Worm (Caenorhabditis elegans) whole organism, early embryonic: ENCODE results near the gene lab-2.

Source experiments
- B0310.2 ChIP-seq: sonication (generic microtip); optimal IDR thresholded peaks from 2 replicates; lab custom pipeline; 2016; ENCODE audit warnings: mild to moderate bottlenecking, missing genetic modification characterization, missing compliant biosample characterization
- F13C5.2 ChIP-seq: sonication (generic microtip); optimal IDR thresholded peaks from 2 replicates; lab custom pipeline; 2017; ENCODE audit warnings: mild to moderate bottlenecking, missing genetic modification characterization, inconsistent platforms, missing compliant biosample characterization
- aly-1 ChIP-seq: sonication (generic microtip); optimal IDR thresholded peaks from 2 replicates; lab custom pipeline; 2016; ENCODE audit warnings: missing genetic modification characterization, missing compliant biosample characterization
- ama-1 ChIP-seq: fragments of 150-350 bp; optimal IDR thresholded peaks from 2 replicates; lab custom pipeline; 2014
- ceh-13 ChIP-seq: fragments of 200-800 bp; sonication (Bioruptor generic); optimal IDR thresholded peaks from 2 replicates; lab custom pipeline; 2018; ENCODE audit warnings: mild to moderate bottlenecking, missing genetic modification characterization, missing compliant biosample characterization
- ceh-36 ChIP-seq: sonication (generic microtip); optimal IDR thresholded peaks from 2 replicates; lab custom pipeline; 2016; ENCODE audit warnings: missing genetic modification characterization, inconsistent platforms, missing compliant biosample characterization
- ets-7 ChIP-seq: sonication (generic microtip); optimal IDR thresholded peaks from 2 replicates; lab custom pipeline; 2016; ENCODE audit warnings: missing genotype, missing genetic modification characterization, missing compliant biosample characterization
- flt-1 ChIP-seq: fragments of 200-800 bp; sonication (Bioruptor generic); IDR thresholded peaks from 2 replicates; pipeline ENCODE4 v1.3.6; 2022; ENCODE audit warnings: missing genetic modification characterization, missing compliant biosample characterization
- hmbx-1 ChIP-seq: sonication (generic microtip); optimal IDR thresholded peaks from 2 replicates; lab custom pipeline; 2016; ENCODE audit warnings: mild to moderate bottlenecking, missing genetic modification characterization, missing compliant biosample characterization
- hmg-4 ChIP-seq: fragments of 200-800 bp; sonication (Bioruptor generic); optimal IDR thresholded peaks from 2 replicates; lab custom pipeline; 2018; ENCODE audit warnings: mild to moderate bottlenecking, missing genetic modification characterization, missing compliant biosample characterization
- hnd-1 ChIP-seq: sonication (generic microtip); optimal IDR thresholded peaks from 2 replicates; lab custom pipeline; 2016; ENCODE audit warnings: missing genetic modification characterization, missing compliant biosample characterization
- pes-1 ChIP-seq: fragments of 200-800 bp; sonication (Bioruptor generic); IDR thresholded peaks from 2 replicates; pipeline ENCODE4 v1.3.6; 2022; ENCODE audit warnings: missing genetic modification reagents, missing genetic modification characterization, missing compliant biosample characterization
- scrt-1 ChIP-seq: fragments of 200-800 bp; sonication (Bioruptor generic); IDR thresholded peaks from 2 replicates; pipeline ENCODE4 v1.3.6; 2022; ENCODE audit warnings: missing genetic modification characterization, missing compliant biosample characterization
- sea-1 ChIP-seq: fragments of 200-800 bp; sonication (Bioruptor generic); conservative IDR thresholded peaks from 2 replicates; pipeline ENCODE4 v1.3.6; 2022; ENCODE audit warnings: missing genetic modification characterization, missing compliant biosample characterization
- tbx-11 ChIP-seq: fragments of 200-800 bp; sonication (Bioruptor generic); IDR thresholded peaks from 2 replicates; pipeline ENCODE4 v1.3.6; 2022; ENCODE audit warnings: missing genetic modification characterization, missing compliant biosample characterization
- tbx-37 ChIP-seq: fragments of 200-800 bp; sonication (Bioruptor generic); conservative IDR thresholded peaks from 2 replicates; pipeline ENCODE4 v1.3.6; 2022; ENCODE audit warnings: missing genetic modification reagents, missing genetic modification characterization, missing compliant biosample characterization
- tra-4 ChIP-seq: sonication (generic microtip); optimal IDR thresholded peaks from 2 replicates; lab custom pipeline; 2017; ENCODE audit warnings: missing genetic modification characterization, missing compliant biosample characterization

Gene lab-2

DNA sequence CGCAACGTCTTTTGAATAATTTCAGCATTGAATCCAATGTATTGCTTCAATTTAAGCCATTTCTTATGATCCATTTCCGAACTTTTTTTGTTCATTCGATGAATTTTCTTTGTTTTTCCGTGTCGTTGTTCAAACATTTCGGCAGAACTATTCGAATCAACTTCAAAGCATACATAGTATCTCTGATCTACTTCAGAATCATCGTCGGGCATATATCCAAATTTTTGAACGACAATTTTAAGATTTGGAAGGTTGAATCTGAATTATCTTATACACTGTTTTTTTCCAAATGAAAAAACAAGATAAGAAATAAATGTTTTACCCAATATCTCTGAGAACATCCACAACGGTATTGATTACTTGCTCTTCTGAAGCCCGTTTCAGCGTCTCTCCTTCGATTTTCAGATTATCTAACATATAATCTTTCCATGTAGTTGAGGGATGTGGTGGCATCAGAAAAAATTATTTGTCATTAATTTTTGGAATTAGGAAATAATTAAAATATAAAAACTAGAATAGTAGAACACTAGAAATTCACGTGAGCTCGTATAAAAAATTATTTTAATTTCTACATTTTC, at the start of gene lab-2:
Gene lab-2 (minus strand): TSS at position 453 of the 578 bp plus-strand sequence.
- TF ChIP-seq scrt-1 (GFP tag; lab: Robert Waterston, UW) = no peak
- no peak for TF ChIP-seq ceh-13
- TF ChIP-seq hnd-1 (tag; lab: Kevin White, UChicago) = no peak
- no peak for TF ChIP-seq tbx-37 (GFP tag; lab: Robert Waterston, UW)
- TF ChIP-seq ceh-36 (tag; lab: Kevin White, UChicago) = no peak
- no peak for TF ChIP-seq hmbx-1 (tag; lab: Kevin White, UChicago)
- TF ChIP-seq sea-1 (GFP tag; lab: Robert Waterston, UW) = no peak
- TF ChIP-seq pes-1 (GFP tag; lab: Robert Waterston, UW) = no peak
- TF ChIP-seq F13C5.2 (tag; lab: Kevin White, UChicago) = no peak
- TF ChIP-seq aly-1 (tag; lab: Kevin White, UChicago) = no peak
- no peak for TF ChIP-seq flt-1 (GFP tag; lab: Robert Waterston, UW)
- no peak for TF ChIP-seq tra-4 (tag; lab: Kevin White, UChicago)
- no peak for TF ChIP-seq tbx-11 (GFP tag; lab: Robert Waterston, UW)

DNA sequence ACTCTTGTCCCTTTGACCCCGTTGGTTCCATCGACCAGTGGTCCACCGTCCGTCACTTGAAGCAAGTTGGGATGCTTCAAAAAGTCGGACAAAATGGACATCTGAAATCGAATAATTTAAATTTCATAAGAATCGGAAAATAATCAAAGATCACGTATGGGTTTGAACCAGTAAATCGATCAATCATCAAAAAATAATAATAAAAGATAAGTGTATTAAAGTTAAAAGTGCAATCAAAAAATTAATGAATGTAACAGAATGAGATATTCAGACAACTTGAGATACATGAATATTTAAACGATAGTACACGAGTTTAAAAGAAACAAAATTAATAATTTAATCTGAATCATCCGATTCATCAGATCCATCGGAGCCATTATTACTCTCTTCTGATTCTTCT, 49.5 kb upstream of the lab-2 start, which contains the start of gene T20B12.7:
Gene T20B12.7 (minus strand): TSS at position 101 of the 400 bp plus-strand sequence.
- TF ChIP-seq tra-4 (tag; lab: Kevin White, UChicago) = no peak
- TF ChIP-seq hmg-4 (GFP tag; lab: Kevin White, UChicago) = no peak
- TF ChIP-seq flt-1 (GFP tag; lab: Robert Waterston, UW) = no peak
- no peak for TF ChIP-seq ama-1 (lab: Kevin White, UChicago)
- TF ChIP-seq B0310.2 (tag; lab: Kevin White, UChicago) = no peak
- no peak for TF ChIP-seq sea-1 (GFP tag; lab: Robert Waterston, UW)
- TF ChIP-seq hnd-1 (tag; lab: Kevin White, UChicago) = no peak
- no peak for TF ChIP-seq aly-1 (tag; lab: Kevin White, UChicago)
- no peak for TF ChIP-seq pes-1 (GFP tag; lab: Robert Waterston, UW)

DNA sequence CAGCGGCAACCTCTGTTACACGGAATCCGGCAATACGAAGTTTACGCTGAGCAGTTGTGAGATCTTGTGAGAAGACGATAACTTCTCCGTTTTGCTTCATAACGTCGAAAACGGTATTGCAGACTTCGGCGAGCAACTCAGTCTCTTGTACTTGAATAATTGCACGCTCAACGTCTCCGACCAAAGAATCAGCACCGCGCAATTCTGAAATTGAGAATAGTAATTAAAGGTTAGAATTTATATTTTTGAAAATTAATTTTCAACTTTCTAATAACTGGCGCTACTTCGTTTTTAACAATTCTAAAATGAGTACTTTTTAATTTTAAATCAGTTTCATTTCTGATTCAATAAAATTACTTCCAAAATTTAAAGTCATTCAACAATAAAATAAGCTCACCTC, 49.1 kb upstream of the lab-2 start:
- TF ChIP-seq F13C5.2 (tag; lab: Kevin White, UChicago) = no peak
- TF ChIP-seq hmg-4 (GFP tag; lab: Kevin White, UChicago) = peak; percentile 15

ce11 chrIII:7376143-7376802, 46.9 kb upstream of the lab-2 start:
- peak; percentile 86 for TF ChIP-seq hmg-4 (GFP tag; lab: Kevin White, UChicago)
- no peak for TF ChIP-seq B0310.2 (tag; lab: Kevin White, UChicago)

DNA sequence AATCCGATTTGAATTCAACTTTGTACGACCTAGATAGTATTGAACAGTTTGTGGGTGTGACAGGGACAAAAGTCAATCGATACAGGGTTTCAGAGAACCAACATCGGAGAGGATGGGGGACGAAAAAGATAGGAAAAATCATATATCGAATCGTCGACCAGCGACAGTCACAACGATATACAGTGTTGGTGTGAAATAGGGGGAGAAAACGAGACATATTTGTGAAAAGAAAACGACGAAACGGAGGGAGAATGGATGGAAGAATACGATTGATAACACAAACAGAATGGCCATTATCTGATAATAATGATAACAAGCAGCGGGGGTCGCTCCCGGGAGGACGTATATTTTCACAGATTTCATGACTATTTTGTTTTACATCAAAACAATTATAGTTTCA, 46.0 kb upstream of the lab-2 start:
- TF ChIP-seq hmbx-1 (tag; lab: Kevin White, UChicago) = no peak
- no peak for TF ChIP-seq sea-1 (GFP tag; lab: Robert Waterston, UW)
- TF ChIP-seq tbx-37 (GFP tag; lab: Robert Waterston, UW) = no peak
- no peak for TF ChIP-seq ama-1 (lab: Kevin White, UChicago)
- TF ChIP-seq F13C5.2 (tag; lab: Kevin White, UChicago) = no peak
- no peak for TF ChIP-seq B0310.2 (tag; lab: Kevin White, UChicago)
- TF ChIP-seq flt-1 (GFP tag; lab: Robert Waterston, UW) = no peak
- no peak for TF ChIP-seq hmg-4 (GFP tag; lab: Kevin White, UChicago)
- TF ChIP-seq ceh-13 = no peak
- TF ChIP-seq tbx-11 (GFP tag; lab: Robert Waterston, UW) = no peak
- TF ChIP-seq scrt-1 (GFP tag; lab: Robert Waterston, UW) = no peak

DNA sequence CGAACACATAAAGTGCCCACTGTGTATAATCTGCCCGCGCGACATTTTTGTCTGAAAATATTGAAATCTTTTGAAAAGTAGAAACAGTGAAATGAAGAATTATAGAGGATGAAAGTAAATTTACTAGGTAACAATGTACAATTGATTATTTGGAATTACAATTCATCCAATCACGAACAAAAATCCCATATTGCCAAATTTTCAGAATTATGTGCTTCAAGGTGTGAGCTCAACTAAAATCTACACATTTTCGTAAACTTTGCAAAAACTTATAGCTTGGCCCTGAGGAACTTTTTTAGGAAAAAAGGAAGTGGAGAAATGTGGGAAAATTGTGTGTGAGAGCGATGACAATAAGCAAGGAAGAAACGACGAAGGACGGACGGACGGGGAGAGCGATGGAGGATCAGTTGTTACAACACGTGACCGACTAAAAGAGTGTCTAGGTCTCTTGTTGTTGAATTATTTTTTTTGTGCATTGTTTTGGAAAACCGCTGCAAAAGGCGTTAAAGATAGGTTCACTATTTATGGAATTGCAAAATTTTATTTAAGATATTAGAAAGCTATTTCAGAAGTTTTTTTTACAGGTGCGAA, 45.4 kb upstream of the lab-2 start, which contains the start of gene mml-1:
Gene mml-1 (minus strand): TSS at position 51 of the 591 bp plus-strand sequence.
- TF ChIP-seq aly-1 (tag; lab: Kevin White, UChicago) = no peak
- TF ChIP-seq flt-1 (GFP tag; lab: Robert Waterston, UW) = no peak
- no peak for TF ChIP-seq ceh-36 (tag; lab: Kevin White, UChicago)
- TF ChIP-seq hnd-1 (tag; lab: Kevin White, UChicago) = no peak
- no peak for TF ChIP-seq hmbx-1 (tag; lab: Kevin White, UChicago)
- TF ChIP-seq F13C5.2 (tag; lab: Kevin White, UChicago) = no peak
- TF ChIP-seq ets-7 (tag; lab: Kevin White, UChicago) = no peak
- no peak for TF ChIP-seq pes-1 (GFP tag; lab: Robert Waterston, UW)
- TF ChIP-seq B0310.2 (tag; lab: Kevin White, UChicago) = no peak
- no peak for TF ChIP-seq sea-1 (GFP tag; lab: Robert Waterston, UW)
- no peak for TF ChIP-seq ama-1 (lab: Kevin White, UChicago)
- no peak for TF ChIP-seq tbx-11 (GFP tag; lab: Robert Waterston, UW)
- TF ChIP-seq ceh-13 = no peak
- TF ChIP-seq tra-4 (tag; lab: Kevin White, UChicago) = no peak
- TF ChIP-seq scrt-1 (GFP tag; lab: Robert Waterston, UW) = no peak
- TF ChIP-seq hmg-4 (GFP tag; lab: Kevin White, UChicago) = no peak

ce11 chrIII:7373802-7374435, 44.5 kb upstream of the lab-2 start:
- TF ChIP-seq aly-1 (tag; lab: Kevin White, UChicago) (no peak), B0310.2 (tag; lab: Kevin White, UChicago) (no peak), hmbx-1 (tag; lab: Kevin White, UChicago) (no peak), sea-1 (GFP tag; lab: Robert Waterston, UW) (no peak), ets-7 (tag; lab: Kevin White, UChicago) (no peak), ceh-13 (no peak), scrt-1 (GFP tag; lab: Robert Waterston, UW) (no peak), hmg-4 (GFP tag; lab: Kevin White, UChicago) (no peak), pes-1 (GFP tag; lab: Robert Waterston, UW) (no peak), flt-1 (GFP tag; lab: Robert Waterston, UW) (no peak)
